Worm (Caenorhabditis elegans) whole organism, young adult: Measurements from ENCODE around the gene C18H9.1.

Experiments
- F55B11.4 ChIP-seq: sonication (generic microtip); optimal IDR thresholded peaks from 2 replicates; lab custom pipeline; 2016; ENCODE audit warnings: missing compliant biosample characterization, missing genetic modification characterization, borderline replicate concordance; ENCODE audit not compliant: insufficient read depth
- K11D2.4 ChIP-seq: fragments of 200-800 bp; sonication (Bioruptor generic); IDR thresholded peaks from 2 replicates; pipeline ENCODE4 v1.3.6; 2022; ENCODE audit warnings: missing genetic modification reagents, missing genetic modification characterization, missing compliant biosample characterization
- Y67H2A.10 ChIP-seq: fragments of 200-800 bp; sonication (Bioruptor generic); conservative IDR thresholded peaks from 2 replicates; pipeline ENCODE4 v1.3.6; 2022; ENCODE audit warnings: missing genetic modification reagents, missing genetic modification characterization, missing compliant biosample characterization
- aptf-2 ChIP-seq: fragments of 200-800 bp; sonication (Bioruptor generic); conservative IDR thresholded peaks from 2 replicates; pipeline ENCODE4 v1.3.6; 2022; ENCODE audit warnings: missing genetic modification reagents, missing genetic modification characterization, missing compliant biosample characterization
- aptf-3 ChIP-seq: fragments of 200-800 bp; sonication (Bioruptor generic); IDR thresholded peaks from 2 replicates; pipeline ENCODE4 v1.3.6; 2022; ENCODE audit warnings: missing genetic modification characterization, missing compliant biosample characterization
- attf-3 ChIP-seq: fragments of 200-800 bp; sonication (Bioruptor generic); conservative IDR thresholded peaks from 2 replicates; pipeline ENCODE4 v1.3.6; 2022; ENCODE audit warnings: missing genetic modification reagents, missing genetic modification characterization, missing compliant biosample characterization
- attf-6 ChIP-seq: fragments of 200-800 bp; sonication (Bioruptor generic); IDR thresholded peaks from 2 replicates; pipeline ENCODE4 v1.3.6; 2022; ENCODE audit warnings: missing genetic modification reagents, missing genetic modification characterization, missing compliant biosample characterization
- ceh-27 ChIP-seq: fragments of 200-800 bp; sonication (Bioruptor generic); optimal IDR thresholded peaks from 2 replicates; lab custom pipeline; 2018; ENCODE audit warnings: mild to moderate bottlenecking, missing genetic modification characterization, moderate library complexity, missing compliant biosample characterization
- dox-1 ChIP-seq: fragments of 200-800 bp; sonication (Bioruptor generic); IDR thresholded peaks from 2 replicates; pipeline ENCODE4 v1.3.6; 2022; ENCODE audit warnings: missing genetic modification reagents, missing genetic modification characterization, missing compliant biosample characterization
- egl-44 ChIP-seq: fragments of 200-800 bp; sonication (Bioruptor generic); IDR thresholded peaks from 2 replicates; pipeline ENCODE4 v1.3.6; 2022; ENCODE audit warnings: missing genetic modification reagents, missing genetic modification characterization, missing compliant biosample characterization
- egrh-3 ChIP-seq: fragments of 200-800 bp; sonication (Bioruptor generic); IDR thresholded peaks from 2 replicates; pipeline ENCODE4 v1.3.6; 2022; ENCODE audit warnings: missing genetic modification reagents, missing genetic modification characterization, missing compliant biosample characterization
- ets-4 ChIP-seq: fragments of 200-800 bp; sonication (Bioruptor generic); optimal IDR thresholded peaks from 2 replicates; lab custom pipeline; 2018; ENCODE audit warnings: mild to moderate bottlenecking, missing genetic modification characterization, missing compliant biosample characterization
- fkh-3 ChIP-seq: sonication (generic microtip); optimal IDR thresholded peaks from 2 replicates; lab custom pipeline; 2016; ENCODE audit warnings: mild to moderate bottlenecking, missing genetic modification characterization, missing compliant biosample characterization
- hlh-12 ChIP-seq: sonication (generic microtip); optimal IDR thresholded peaks from 2 replicates; lab custom pipeline; 2016; ENCODE audit warnings: missing genetic modification characterization, missing compliant biosample characterization
- lin-26 ChIP-seq: fragments of 200-800 bp; sonication (Bioruptor generic); IDR thresholded peaks from 2 replicates; pipeline ENCODE4 v1.3.6; 2022; ENCODE audit warnings: missing genetic modification reagents, missing genetic modification characterization, missing compliant biosample characterization
- lin-40 ChIP-seq: sonication (generic microtip); optimal IDR thresholded peaks from 2 replicates; lab custom pipeline; 2016; ENCODE audit warnings: missing genetic modification characterization, mild to moderate bottlenecking, missing compliant biosample characterization, missing genotype, missing genetic modification reagents
- lir-1 ChIP-seq: fragments of 200-800 bp; sonication (Bioruptor generic); conservative IDR thresholded peaks from 2 replicates; pipeline ENCODE4 v1.3.6; 2022; ENCODE audit warnings: missing genetic modification reagents, missing genetic modification characterization, missing compliant biosample characterization
- madf-3 ChIP-seq: fragments of 200-800 bp; sonication (Bioruptor generic); IDR thresholded peaks from 2 replicates; pipeline ENCODE4 v1.3.6; 2022; ENCODE audit warnings: missing genetic modification reagents, missing genetic modification characterization, missing compliant biosample characterization
- madf-6 ChIP-seq: fragments of 200-800 bp; sonication (Bioruptor generic); IDR thresholded peaks from 2 replicates; pipeline ENCODE4 v1.3.6; 2022; ENCODE audit warnings: missing genetic modification reagents, missing genetic modification characterization, missing compliant biosample characterization
- madf-8 ChIP-seq: fragments of 200-800 bp; sonication (Bioruptor generic); conservative IDR thresholded peaks from 2 replicates; pipeline ENCODE4 v1.3.6; 2022; ENCODE audit warnings: missing genetic modification reagents, missing genetic modification characterization, missing compliant biosample characterization
- pbrm-1 ChIP-seq: fragments of 200-800 bp; sonication (Bioruptor generic); IDR thresholded peaks from 2 replicates; pipeline ENCODE4 v1.3.6; 2022; ENCODE audit warnings: missing genetic modification reagents, missing genetic modification characterization, missing compliant biosample characterization
- pha-4 ChIP-seq: fragments of 150-350 bp; sonication (generic microtip); optimal IDR thresholded peaks from 2 replicates; lab custom pipeline; 2014; ENCODE audit warnings: missing biosample characterization, missing genetic modification reagents, missing genetic modification characterization
- rec-8 ChIP-seq, 2 experiments: sonication (generic microtip); optimal IDR thresholded peaks; 2 replicates each; lab custom pipeline; 2016; ENCODE audit warnings: mild to moderate bottlenecking in 2 of 2, missing genetic modification characterization in 2 of 2, missing genetic modification reagents in 2 of 2, missing genotype in 2 of 2, missing biosample characterization in 1 of 2, missing compliant biosample characterization in 1 of 2, moderate library complexity in 1 of 2
- sdz-38 ChIP-seq: sonication (generic microtip); optimal IDR thresholded peaks from 2 replicates; lab custom pipeline; 2016; ENCODE audit warnings: missing genotype, missing genetic modification characterization, missing compliant biosample characterization
- sea-2 ChIP-seq: fragments of 200-800 bp; sonication (Bioruptor generic); IDR thresholded peaks from 2 replicates; pipeline ENCODE4 v1.3.6; 2022; ENCODE audit warnings: missing genetic modification characterization, missing compliant biosample characterization
- snpc-3.4 ChIP-seq: sonication (generic microtip); optimal IDR thresholded peaks from 2 replicates; lab custom pipeline; 2017; ENCODE audit warnings: missing genetic modification characterization, mild to moderate bottlenecking, missing compliant biosample characterization, antibody characterized with exemption, moderate library complexity, missing genotype, missing genetic modification reagents
- somi-1 ChIP-seq: fragments of 200-800 bp; sonication (Bioruptor generic); optimal IDR thresholded peaks from 2 replicates; lab custom pipeline; 2018; ENCODE audit warnings: mild to moderate bottlenecking, missing genetic modification characterization, missing compliant biosample characterization
- unc-62 ChIP-seq: fragments of 150-350 bp; optimal IDR thresholded peaks from 2 replicates; lab custom pipeline; 2014; ENCODE audit warnings: missing biosample characterization, missing genetic modification reagents, missing genetic modification characterization
- ztf-25 ChIP-seq: fragments of 200-800 bp; sonication (Bioruptor generic); IDR thresholded peaks from 2 replicates; pipeline ENCODE4 v1.3.6; 2022; ENCODE audit warnings: missing genetic modification reagents, missing genetic modification characterization, missing compliant biosample characterization
- ztf-26 ChIP-seq: sonication (generic microtip); optimal IDR thresholded peaks from 2 replicates; lab custom pipeline; 2017; ENCODE audit warnings: missing genetic modification characterization, missing compliant biosample characterization
- ztf-28 ChIP-seq: fragments of 200-800 bp; sonication (Bioruptor generic); IDR thresholded peaks from 2 replicates; pipeline ENCODE4 v1.3.6; 2022; ENCODE audit warnings: missing genetic modification reagents, missing genetic modification characterization, missing compliant biosample characterization
- ztf-3 ChIP-seq: fragments of 200-800 bp; sonication (Bioruptor generic); optimal IDR thresholded peaks from 2 replicates; lab custom pipeline; 2018; ENCODE audit warnings: mild to moderate bottlenecking, missing genetic modification characterization, missing compliant biosample characterization
- ztf-6 ChIP-seq: fragments of 200-800 bp; sonication (Bioruptor generic); IDR thresholded peaks from 2 replicates; pipeline ENCODE4 v1.3.6; 2022; ENCODE audit warnings: missing genetic modification reagents, missing genetic modification characterization, missing compliant biosample characterization

C18H9.1 gene

DNA sequence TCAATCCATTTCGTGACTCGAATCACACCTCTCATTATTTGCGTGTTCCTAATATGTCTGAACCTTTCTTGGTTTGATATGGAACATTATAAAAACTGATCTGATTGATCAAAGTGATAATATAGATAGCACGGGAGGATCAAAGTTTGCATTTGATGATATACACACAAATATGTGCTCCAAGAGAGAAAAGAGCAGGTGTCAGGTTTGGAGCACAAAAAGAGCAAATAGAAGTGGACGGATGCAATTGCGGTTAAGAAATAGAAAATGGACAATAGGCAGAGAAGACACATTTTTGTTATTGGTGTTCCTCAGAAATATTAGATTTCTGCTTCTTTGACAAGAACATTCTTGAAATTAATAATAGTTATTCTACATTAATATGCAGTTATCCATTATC, at the start of gene C18H9.1:
TSS of gene C18H9.1 (plus strand) at position 301 of the 400 bp plus-strand sequence.
- TF ChIP-seq ceh-27 (GFP tag; lab: Kevin White, UChicago) (no peak), madf-6 (no peak), dox-1 (GFP tag; lab: Robert Waterston, UW) (no peak), rec-8 (tag; optimal IDR thresholded peaks at IDR 0.05; lab: Kevin White, UChicago) (no peak), F55B11.4 (tag; lab: Kevin White, UChicago) (no peak), ets-4 (GFP tag; lab: Kevin White, UChicago) (no peak), somi-1 (no peak), lin-40 (tag; lab: Kevin White, UChicago) (no peak), Y67H2A.10 (GFP tag; lab: Robert Waterston, UW) (no peak), ztf-26 (tag; lab: Kevin White, UChicago) (no peak), ztf-3 (no peak), K11D2.4 (no peak), pbrm-1 (GFP tag; lab: Robert Waterston, UW) (no peak), egrh-3 (no peak), unc-62 (GFP tag; lab: Kevin White, UChicago) (no peak), attf-6 (GFP tag; lab: Robert Waterston, UW) (no peak), fkh-3 (tag; lab: Kevin White, UChicago) (no peak), attf-3 (GFP tag; lab: Robert Waterston, UW) (no peak)

DNA sequence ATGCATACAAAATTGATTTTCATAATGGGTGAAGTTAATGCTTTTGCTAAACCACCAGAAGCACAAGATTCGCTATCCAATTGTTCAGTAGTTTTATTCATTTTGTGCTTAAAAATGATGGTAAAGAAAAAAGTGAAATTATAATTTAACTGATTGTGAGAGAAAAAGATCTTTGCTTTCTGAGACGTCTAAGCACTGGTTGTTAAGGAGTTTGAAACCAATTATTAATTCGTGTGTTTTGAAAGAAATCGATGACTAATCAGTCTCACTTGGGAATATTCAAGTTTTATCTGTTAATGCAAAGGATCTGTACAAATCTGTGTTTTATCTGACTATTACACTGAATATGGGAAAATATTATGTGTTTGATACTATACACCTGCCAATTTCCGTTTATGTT, 47.2 kb upstream of the C18H9.1 start, which contains the start of gene sra-26:
TSS of gene sra-26 (minus strand) at position 101 of the 400 bp plus-strand sequence.
- TF ChIP-seq snpc-3.4 (tag; lab: Kevin White, UChicago) (no peak), aptf-3 (no peak), madf-8 (GFP tag; lab: Robert Waterston, UW) (no peak), unc-62 (GFP tag; lab: Kevin White, UChicago) (no peak), egl-44 (GFP tag; lab: Robert Waterston, UW) (no peak), dox-1 (GFP tag; lab: Robert Waterston, UW) (no peak), sdz-38 (tag; lab: Kevin White, UChicago) (no peak), madf-3 (GFP tag; lab: Robert Waterston, UW) (no peak)

DNA sequence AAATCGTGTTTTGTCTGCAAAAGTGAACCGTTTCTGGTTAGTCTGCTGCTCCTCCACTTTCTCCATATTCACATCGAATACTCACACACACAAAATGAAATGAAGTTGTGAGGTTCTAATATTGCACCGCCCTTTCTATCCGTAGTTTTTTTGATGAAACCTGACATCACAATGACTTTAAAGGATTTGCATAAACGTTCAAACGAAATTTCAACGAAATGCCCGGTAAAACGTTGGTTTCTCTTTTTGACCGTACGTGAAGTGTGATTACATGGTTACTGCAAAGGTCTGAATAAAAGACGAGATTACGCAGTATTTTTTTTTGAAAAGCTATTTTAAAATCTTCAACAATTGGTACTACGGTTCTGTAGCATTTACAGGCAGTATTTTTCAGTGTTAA, 44.6 kb upstream of the C18H9.1 start, which contains the start of gene T19D12.9:
TSS of gene T19D12.9 (minus strand) at position 101 of the 400 bp plus-strand sequence.
- TF ChIP-seq ztf-25 (GFP tag; lab: Robert Waterston, UW) (no peak), lir-1 (GFP tag; lab: Robert Waterston, UW) (no peak)

DNA sequence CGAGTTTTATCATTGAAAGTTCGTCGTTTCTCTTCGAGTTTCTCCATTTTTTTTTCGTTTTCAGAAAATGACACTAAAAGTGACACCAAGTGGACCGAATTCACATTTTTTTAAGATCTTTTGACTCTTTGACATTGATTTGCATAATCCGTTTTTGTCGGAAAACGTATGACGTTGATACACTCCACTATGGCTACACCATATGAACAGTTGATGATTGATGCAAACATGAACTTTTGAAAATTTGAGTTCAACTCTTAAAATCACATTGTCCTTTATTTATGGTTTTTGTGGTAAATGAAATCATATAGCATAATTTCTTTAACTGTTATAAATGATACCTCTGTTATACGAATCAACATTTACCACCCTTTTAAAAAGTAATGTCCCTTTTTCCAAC, 40.1 kb upstream of the C18H9.1 start, which contains the start of gene T19D12.10:
TSS of gene T19D12.10 (minus strand) at position 101 of the 400 bp plus-strand sequence.
- TF ChIP-seq ztf-28 (GFP tag; lab: Robert Waterston, UW) (no peak), ztf-3 (no peak), pha-4 (tag; lab: Kevin White, UChicago) (no peak), ztf-6 (no peak), lin-26 (GFP tag; lab: Robert Waterston, UW) (no peak), Y67H2A.10 (GFP tag; lab: Robert Waterston, UW) (no peak), sea-2 (GFP tag; lab: Robert Waterston, UW) (no peak), aptf-2 (GFP tag; lab: Robert Waterston, UW) (no peak), hlh-12 (tag; lab: Kevin White, UChicago) (no peak)
